Worm (Caenorhabditis elegans) whole organism, late embryonic: ENCODE data around the gene nhr-237.

Experiments
- fkh-10 ChIP-seq: fragments of 150-350 bp; optimal IDR thresholded peaks from 2 replicates; lab custom pipeline; 2014; ENCODE audit warnings: missing biosample characterization, missing genetic modification reagents, missing genetic modification characterization
- pha-4 ChIP-seq: fragments of 150-350 bp; optimal IDR thresholded peaks from 2 replicates; lab custom pipeline; 2018; ENCODE audit warnings: missing biosample characterization, missing genetic modification reagents, missing genetic modification characterization

ce11 chrV:1635859-1636258, 9.2 kb upstream of the nhr-237 start, which contains the start of gene str-222:
- TF ChIP-seq pha-4 (tag; lab: Kevin White, UChicago) (no peak), fkh-10 (GFP tag; lab: Kevin White, UChicago) (no peak)
